Worm (Caenorhabditis elegans) whole organism, early embryonic: ENCODE measurements around the gene ins-23.
"Not testable (repeated sequence)": the region's sequence is repeated elsewhere in the genome, so short reads cannot be mapped to it uniquely, and the experiment has no call there.

Source experiments
- aly-1 ChIP-seq: sonication (generic microtip); optimal IDR thresholded peaks from 2 replicates; lab custom pipeline; 2016; ENCODE audit warnings: missing genetic modification characterization, missing compliant biosample characterization
- ama-1 ChIP-seq: fragments of 150-350 bp; optimal IDR thresholded peaks from 2 replicates; lab custom pipeline; 2014
- ceh-13 ChIP-seq: fragments of 200-800 bp; sonication (Bioruptor generic); optimal IDR thresholded peaks from 2 replicates; lab custom pipeline; 2018; ENCODE audit warnings: mild to moderate bottlenecking, missing genetic modification characterization, missing compliant biosample characterization
- ceh-36 ChIP-seq: sonication (generic microtip); optimal IDR thresholded peaks from 2 replicates; lab custom pipeline; 2016; ENCODE audit warnings: missing genetic modification characterization, inconsistent platforms, missing compliant biosample characterization
- ets-7 ChIP-seq: sonication (generic microtip); optimal IDR thresholded peaks from 2 replicates; lab custom pipeline; 2016; ENCODE audit warnings: missing genotype, missing genetic modification characterization, missing compliant biosample characterization
- flt-1 ChIP-seq: fragments of 200-800 bp; sonication (Bioruptor generic); IDR thresholded peaks from 2 replicates; pipeline ENCODE4 v1.3.6; 2022; ENCODE audit warnings: missing genetic modification characterization, missing compliant biosample characterization
- pes-1 ChIP-seq: fragments of 200-800 bp; sonication (Bioruptor generic); IDR thresholded peaks from 2 replicates; pipeline ENCODE4 v1.3.6; 2022; ENCODE audit warnings: missing genetic modification reagents, missing genetic modification characterization, missing compliant biosample characterization
- tbx-11 ChIP-seq: fragments of 200-800 bp; sonication (Bioruptor generic); IDR thresholded peaks from 2 replicates; pipeline ENCODE4 v1.3.6; 2022; ENCODE audit warnings: missing genetic modification characterization, missing compliant biosample characterization
- tbx-37 ChIP-seq: fragments of 200-800 bp; sonication (Bioruptor generic); conservative IDR thresholded peaks from 2 replicates; pipeline ENCODE4 v1.3.6; 2022; ENCODE audit warnings: missing genetic modification reagents, missing genetic modification characterization, missing compliant biosample characterization
- tra-4 ChIP-seq: sonication (generic microtip); optimal IDR thresholded peaks from 2 replicates; lab custom pipeline; 2017; ENCODE audit warnings: missing genetic modification characterization, missing compliant biosample characterization

- TF ChIP-seq tbx-11 (GFP tag; lab: Robert Waterston, UW); flt-1; ama-1 (lab: Kevin White, UChicago); ets-7 (tag; lab: Kevin White, UChicago); ceh-13 (GFP tag; lab: Kevin White, UChicago); aly-1 (tag; lab: Kevin White, UChicago); pes-1 (GFP tag; lab: Robert Waterston, UW); ceh-36 (tag; lab: Kevin White, UChicago); tra-4; tbx-37 (GFP tag; lab: Robert Waterston, UW): not testable (repeated sequence)
Measured at ce11 chrIII:10053312-10053711, 25.3 kb downstream of the ins-23 start, which contains the start of gene T16G12.12.
